Worm (Caenorhabditis elegans) whole organism, L4/young adult: ENCODE measurements around the gene H06H21.11.

Experiments used
- dao-5 ChIP-seq: sonication (generic microtip); optimal IDR thresholded peaks from 2 replicates; lab custom pipeline; 2016; ENCODE audit warnings: missing genotype, missing genetic modification characterization, moderate library complexity, missing compliant biosample characterization
- him-1 ChIP-seq: sonication (generic microtip); optimal IDR thresholded peaks from 2 replicates; lab custom pipeline; 2016; ENCODE audit warnings: missing genotype, missing genetic modification reagents, missing genetic modification characterization, missing compliant biosample characterization

- TF ChIP-seq him-1 (tag; lab: Kevin White, UChicago): no peak
- TF ChIP-seq dao-5 (tag; lab: Kevin White, UChicago): no peak
Measured at ce11 chrIV:4771792-4772191, 35.3 kb downstream of the H06H21.11 start, which contains the start of gene R11E3.2.
